Worm (Caenorhabditis elegans): Measurements from ENCODE around the gene C07E3.4.

The C07E3.4 gene

ce11 chrII:10373536-10374169 is 13.1 kb downstream of the C07E3.4 start:
- TF ChIP-seq mep-1 (tag; optimal IDR thresholded peaks at IDR 0.05) (peak; percentile 30), ceh-44 (GFP tag; IDR thresholded peaks at IDR 0.05) (no peak), zip-11 (GFP tag; IDR thresholded peaks at IDR 0.05) (no peak), aha-1 (tag) (peak; percentile 79), rbr-2 (tag; optimal IDR thresholded peaks at IDR 0.05) (peak; percentile 7)

ce11 chrII:10374776-10375175 is 14.2 kb downstream of the C07E3.4 start:
- no peak for TF ChIP-seq vab-7 (GFP tag; IDR thresholded peaks at IDR 0.05)
- no peak for TF ChIP-seq aha-1 (tag)
- peak; percentile 10 for TF ChIP-seq nhr-6 (tag; optimal IDR thresholded peaks at IDR 0.05)
- no peak for TF ChIP-seq ceh-62 (tag; optimal IDR thresholded peaks at IDR 0.05)

- TF ChIP-seq ztf-7 (tag; optimal IDR thresholded peaks at IDR 0.05) = no peak
- no peak for TF ChIP-seq nhr-11 (tag; optimal IDR thresholded peaks at IDR 0.05)
- no peak for TF ChIP-seq dpl-1 (GFP tag; optimal IDR thresholded peaks at IDR 0.05)
- TF ChIP-seq nhr-25 (tag; optimal IDR thresholded peaks at IDR 0.05; ENCODE audit: borderline replicate concordance, insufficient read depth) = peak; percentile 14
Measured at ce11 chrII:10377901-10378300, 17.3 kb downstream of the C07E3.4 start.

- TF ChIP-seq F26F4.8 (GFP tag; conservative IDR thresholded peaks at IDR 0.05) (no peak), zfp-2 (tag; optimal IDR thresholded peaks at IDR 0.05) (no peak), daf-16 (GFP tag; optimal IDR thresholded peaks at IDR 0.05) (no peak), daf-16 (tag; optimal IDR thresholded peaks at IDR 0.05) (no peak), daf-8 (GFP tag; IDR thresholded peaks at IDR 0.05) (no peak), snpc-4 (tag; optimal IDR thresholded peaks at IDR 0.05) (no peak), hmg-1.1 (GFP tag; IDR thresholded peaks at IDR 0.05) (peak; percentile 58), Y105C5A.15 (GFP tag; IDR thresholded peaks at IDR 0.05) (no peak), D1046.2 (GFP tag; IDR thresholded peaks at IDR 0.05) (no peak), ZK546.5 (tag; optimal IDR thresholded peaks at IDR 0.05) (no peak), ceh-62 (tag; optimal IDR thresholded peaks at IDR 0.05) (no peak), unc-39 (tag; optimal IDR thresholded peaks at IDR 0.05) (no peak), rbr-2 (tag; optimal IDR thresholded peaks at IDR 0.05) (peak; percentile 6), mdt-29 (GFP tag; IDR thresholded peaks at IDR 0.05) (no peak), tag-97 (GFP tag; IDR thresholded peaks at IDR 0.05) (no peak), F49E8.2 (tag; optimal IDR thresholded peaks at IDR 0.05; ENCODE audit: borderline replicate concordance) (no peak), set-16 (GFP tag; IDR thresholded peaks at IDR 0.05) (peak; percentile 65; the same call in 1 of the 2 replicates), Y5F2A.4 (GFP tag; optimal IDR thresholded peaks at IDR 0.05) (no peak), lin-1 (GFP tag; IDR thresholded peaks at IDR 0.05) (no peak), T26A8.4 (GFP tag; IDR thresholded peaks at IDR 0.05) (no peak), sdz-12 (GFP tag; optimal IDR thresholded peaks at IDR 0.05) (no peak)
Measured at ce11 chrII:10379546-10379945, 19.0 kb downstream of the C07E3.4 start.

ce11 chrII:10382247-10382646 is 21.7 kb downstream of the C07E3.4 start:
- TF ChIP-seq aha-1 (tag) (peak; percentile 70), egl-43 (GFP tag; IDR thresholded peaks at IDR 0.05) (peak; percentile 54; the same call in 1 of the 2 replicates), F26F4.8 (GFP tag; conservative IDR thresholded peaks at IDR 0.05) (no peak), duxl-1 (tag; optimal IDR thresholded peaks at IDR 0.05; ENCODE audit: poor library complexity) (peak; percentile 38), lin-39 (tag; optimal IDR thresholded peaks at IDR 0.05) (no peak), aly-2 (tag; optimal IDR thresholded peaks at IDR 0.05) (no peak), ceh-28 (tag; optimal IDR thresholded peaks at IDR 0.05) (peak; percentile 11), nhr-28 (tag; optimal IDR thresholded peaks at IDR 0.05) (peak; percentile 58), nhr-42 (GFP tag; IDR thresholded peaks at IDR 0.05) (no peak), F44E2.7 (GFP tag; IDR thresholded peaks at IDR 0.05) (no peak), saeg-2 (GFP tag; IDR thresholded peaks at IDR 0.05) (no peak), daf-12 (tag; optimal IDR thresholded peaks at IDR 0.05) (no peak), ces-1 (GFP tag; optimal IDR thresholded peaks at IDR 0.05) (no peak), daf-19 (GFP tag; conservative IDR thresholded peaks at IDR 0.05) (0 out of 2 replicates have a peak, but pooled peaks have one; percentile 40), vab-7 (GFP tag; IDR thresholded peaks at IDR 0.05) (no peak), mdt-29 (GFP tag; IDR thresholded peaks at IDR 0.05) (no peak), Y48G9A.11 (GFP tag; IDR thresholded peaks at IDR 0.05) (no peak), F10B5.3 (tag; optimal IDR thresholded peaks at IDR 0.05) (no peak), F49E8.2 (tag; optimal IDR thresholded peaks at IDR 0.05; ENCODE audit: borderline replicate concordance) (no peak), ceh-44 (GFP tag; IDR thresholded peaks at IDR 0.05) (no peak)
